Fruit fly (Drosophila melanogaster) whole organism, wandering third instar larva: ENCODE data around the gene CG33700.

ENCODE experiments used
- Abd-B ChIP-seq: fragments of >200 bp; optimal IDR thresholded peaks from 2 replicates; lab custom pipeline; 2017; ENCODE audit warnings: missing biosample characterization, missing genetic modification characterization
- CG9705 ChIP-seq: fragments of 200-800 bp; sonication (Bioruptor generic); optimal IDR thresholded peaks from 2 replicates; lab custom pipeline; 2018; ENCODE audit warnings: missing biosample characterization, mild to moderate bottlenecking, missing genetic modification characterization
- CrebA ChIP-seq: fragments of 200-800 bp; sonication (Bioruptor generic); optimal IDR thresholded peaks from 2 replicates; lab custom pipeline; 2016; ENCODE audit warnings: missing biosample characterization, mild to moderate bottlenecking, missing genetic modification characterization, borderline replicate concordance
- Dif ChIP-seq: fragments of 200-275, 200-300 bp; sonication (Bioruptor generic); optimal IDR thresholded peaks from 2 replicates; lab custom pipeline; 2018; ENCODE audit warnings: missing biosample characterization, missing genetic modification characterization; ENCODE audit not compliant: partially characterized antibody
- GATAd ChIP-seq: sonication (Bioruptor generic); optimal IDR thresholded peaks from 2 replicates; lab custom pipeline; 2016; ENCODE audit warnings: missing biosample characterization, missing genetic modification characterization
- HLH106 ChIP-seq: fragments of 200-800 bp; optimal IDR thresholded peaks from 3 replicates; lab custom pipeline; 2019; ENCODE audit warnings: missing biosample characterization, mild to moderate bottlenecking, missing genetic modification characterization, moderate library complexity
- Hr78 ChIP-seq: fragments of >200 bp; optimal IDR thresholded peaks from 2 replicates; lab custom pipeline; 2017; ENCODE audit warnings: missing biosample characterization, missing genetic modification characterization
- Jra ChIP-seq: sonication (Bioruptor generic); optimal IDR thresholded peaks from 2 replicates; lab custom pipeline; 2016; ENCODE audit warnings: missing biosample characterization, missing genetic modification characterization
- Mio ChIP-seq: sonication (Bioruptor generic); optimal IDR thresholded peaks from 2 replicates; lab custom pipeline; 2016; ENCODE audit warnings: missing biosample characterization, missing genetic modification characterization
- Myc ChIP-seq: fragments of >200 bp; optimal IDR thresholded peaks from 2 replicates; lab custom pipeline; 2017
- N ChIP-seq: fragments of >200 bp; optimal IDR thresholded peaks from 2 replicates; lab custom pipeline; 2018; ENCODE audit warnings: missing biosample characterization, missing external identifiers, missing genetic modification characterization
- Rel ChIP-seq, 2 experiments: fragments of 200-800 bp; sonication (Bioruptor generic) in 1 of 2; optimal IDR thresholded peaks; 2 replicates in 1 of 2; 3 replicates in 1 of 2; lab custom pipeline; 2016 to 2019; ENCODE audit warnings: mild to moderate bottlenecking in 2 of 2, missing biosample characterization in 2 of 2, missing genetic modification characterization in 2 of 2, moderate library complexity in 1 of 2
- Sp1 ChIP-seq: fragments of 200-800 bp; sonication (Bioruptor generic); optimal IDR thresholded peaks from 3 replicates; lab custom pipeline; 2019; ENCODE audit warnings: missing biosample characterization, mild to moderate bottlenecking, missing genetic modification characterization, moderate library complexity
- Vsx2 ChIP-seq: fragments of 200-300, 225-300 bp; sonication (Bioruptor generic); optimal IDR thresholded peaks from 2 replicates; lab custom pipeline; 2018; ENCODE audit warnings: missing biosample characterization, missing genetic modification characterization; ENCODE audit not compliant: partially characterized antibody
- br ChIP-seq: fragments of 200-800 bp; sonication (Bioruptor generic); optimal IDR thresholded peaks from 2 replicates; lab custom pipeline; 2016; ENCODE audit warnings: missing biosample characterization, missing genetic modification characterization
- dl ChIP-seq, 2 experiments: fragments of 175-275, 200-275 bp in 1 of 2; fragments of 200-275 bp in 1 of 2; sonication (Bioruptor generic); optimal IDR thresholded peaks; lab custom pipeline; 2018; ENCODE audit warnings: mild to moderate bottlenecking in 2 of 2, missing biosample characterization in 2 of 2, missing genetic modification characterization in 2 of 2, moderate library complexity in 2 of 2; ENCODE audit not compliant: partially characterized antibody in 2 of 2, insufficient read depth in 1 of 2
- dmrt93B ChIP-seq: fragments of 200-800 bp; sonication (Bioruptor generic); optimal IDR thresholded peaks from 2 replicates; lab custom pipeline; 2018; ENCODE audit warnings: missing biosample characterization, mild to moderate bottlenecking, missing genetic modification characterization
- dsf ChIP-seq: sonication (Bioruptor generic); optimal IDR thresholded peaks from 2 replicates; lab custom pipeline; 2016; ENCODE audit warnings: missing biosample characterization, missing genetic modification characterization, borderline replicate concordance
- foxo ChIP-seq, 2 experiments: fragments of 200-800 bp; sonication (Bioruptor generic); optimal IDR thresholded peaks; 2 replicates in 1 of 2; 3 replicates in 1 of 2; lab custom pipeline; 2016 to 2017; ENCODE audit warnings: missing biosample characterization in 2 of 2, missing genetic modification characterization in 2 of 2
- fru ChIP-seq: fragments of 200-800 bp; sonication (Bioruptor generic); optimal IDR thresholded peaks from 3 replicates; lab custom pipeline; 2016; ENCODE audit warnings: missing biosample characterization, mild to moderate bottlenecking, missing genetic modification characterization
- h ChIP-seq: fragments of 200-800 bp; sonication (Bioruptor generic); optimal IDR thresholded peaks from 3 replicates; lab custom pipeline; 2016; ENCODE audit warnings: missing biosample characterization, mild to moderate bottlenecking, missing genetic modification characterization
- pan ChIP-seq: fragments of >200 bp; optimal IDR thresholded peaks from 2 replicates; lab custom pipeline; 2017
- psq ChIP-seq: fragments of 200-800 bp; sonication (Bioruptor generic); optimal IDR thresholded peaks from 3 replicates; lab custom pipeline; 2017; ENCODE audit warnings: missing biosample characterization, mild to moderate bottlenecking, missing genetic modification characterization, moderate library complexity
- rgr ChIP-seq: fragments of 200-800 bp; sonication (Bioruptor generic); optimal IDR thresholded peaks from 3 replicates; lab custom pipeline; 2016; ENCODE audit warnings: missing biosample characterization, mild to moderate bottlenecking, missing genetic modification characterization
- sv ChIP-seq: fragments of 200-800 bp; sonication (Bioruptor generic); optimal IDR thresholded peaks from 3 replicates; lab custom pipeline; 2016; ENCODE audit warnings: missing biosample characterization, missing genetic modification characterization
- usp ChIP-seq: fragments of >200 bp; optimal IDR thresholded peaks from 2 replicates; lab custom pipeline; 2017; ENCODE audit warnings: missing biosample characterization, missing genetic modification characterization
- woc ChIP-seq: sonication (Bioruptor generic); optimal IDR thresholded peaks from 2 replicates; lab custom pipeline; 2016; ENCODE audit warnings: missing biosample characterization, mild to moderate bottlenecking, missing genetic modification characterization

The CG33700 gene

dm6 chr3L:9467763-9468206 lies 57.6 kb downstream of the CG33700 start:
- TF ChIP-seq psq (GFP tag; lab: Kevin White, UChicago) (peak; percentile 60), Rel (GFP tag; optimal IDR thresholded peaks at IDR 0.05; lab: Kevin White, UChicago) (peak; percentile 68), Rel (tag; optimal IDR thresholded peaks at IDR 0.05; lab: Kevin White, UChicago) (no peak), Sp1 (GFP tag; lab: Kevin White, UChicago) (peak; percentile 58), N (no peak), h (peak; percentile 28), fru (GFP tag; lab: Kevin White, UChicago) (no peak), foxo (GFP tag; optimal IDR thresholded peaks at IDR 0.05; lab: Kevin White, UChicago) (peak in 1 of 2 experiments; percentile 26)

dm6 chr3L:9467267-9467666 lies 58.1 kb downstream of the CG33700 start:
- no peak for TF ChIP-seq foxo (GFP tag; optimal IDR thresholded peaks at IDR 0.05; lab: Kevin White, UChicago)
- TF ChIP-seq usp = no peak
- no peak for TF ChIP-seq Rel (GFP tag; optimal IDR thresholded peaks at IDR 0.05; lab: Kevin White, UChicago)
- no peak for TF ChIP-seq Rel (tag; optimal IDR thresholded peaks at IDR 0.05; lab: Kevin White, UChicago)
- no peak for TF ChIP-seq br (GFP tag; lab: Kevin White, UChicago)
- no peak for TF ChIP-seq Vsx2 (GFP tag; lab: Kevin White, UChicago)
- TF ChIP-seq dmrt93B (GFP tag; lab: Kevin White, UChicago) = no peak
- TF ChIP-seq Jra (GFP tag; lab: Kevin White, UChicago) = no peak

dm6 chr3L:9466595-9466994 lies 58.7 kb downstream of the CG33700 start:
- peak; percentile 18 for TF ChIP-seq fru (GFP tag; lab: Kevin White, UChicago)
- TF ChIP-seq Mio (GFP tag; lab: Kevin White, UChicago) = no peak
- TF ChIP-seq, all 38 proteins: peak for 1

dm6 chr3L:9465652-9466244 lies 59.6 kb downstream of the CG33700 start:
- TF ChIP-seq Dif (GFP tag; lab: Kevin White, UChicago) (no peak), GATAd (GFP tag; lab: Kevin White, UChicago) (no peak), HLH106 (tag; lab: Kevin White, UChicago) (no peak), Abd-B (GFP tag; lab: Kevin White, UChicago) (no peak), CrebA (no peak), pan (lab: Kevin White, UChicago) (no peak), br (GFP tag; lab: Kevin White, UChicago) (no peak), foxo (GFP tag; optimal IDR thresholded peaks at IDR 0.05; lab: Kevin White, UChicago) (no peak), h (no peak), woc (no peak), dsf (GFP tag; lab: Kevin White, UChicago) (no peak), Vsx2 (GFP tag; lab: Kevin White, UChicago) (no peak), CG9705 (no peak), sv (no peak), Myc (lab: Kevin White, UChicago) (no peak), Hr78 (GFP tag; lab: Kevin White, UChicago) (no peak), rgr (GFP tag; lab: Kevin White, UChicago) (no peak), dl (GFP tag; optimal IDR thresholded peaks at IDR 0.05; lab: Kevin White, UChicago; ENCODE audit: insufficient read depth in 1 of 2, partially characterized antibody in 2 of 2) (no peak)
